Worm (Caenorhabditis elegans) whole organism, L1 larva: ENCODE results near the gene col-168.

Experiments
- C16A3.4 ChIP-seq: fragments of 150-350 bp; optimal IDR thresholded peaks from 2 replicates; lab custom pipeline; 2014; ENCODE audit warnings: missing biosample characterization, missing genetic modification characterization
- C34B4.2 ChIP-seq: sonication (generic microtip); optimal IDR thresholded peaks from 2 replicates; lab custom pipeline; 2017; ENCODE audit warnings: mild to moderate bottlenecking, missing genetic modification characterization, missing compliant biosample characterization
- F16B12.6 ChIP-seq: fragments of 150-350 bp; optimal IDR thresholded peaks from 2 replicates; lab custom pipeline; 2014; ENCODE audit warnings: missing biosample characterization, missing genetic modification characterization
- aha-1 ChIP-seq: fragments of 150-350 bp; optimal IDR thresholded peaks from 2 replicates; lab custom pipeline; 2014; ENCODE audit warnings: missing biosample characterization, missing genetic modification characterization
- aly-2 ChIP-seq: fragments of 150-350 bp; optimal IDR thresholded peaks from 2 replicates; lab custom pipeline; 2014; ENCODE audit warnings: missing biosample characterization, missing genetic modification characterization
- ama-1 ChIP-seq: fragments of 150-350 bp; optimal IDR thresholded peaks from 2 replicates; lab custom pipeline; 2014
- ceh-82 ChIP-seq, 3 experiments: fragments of 150-350 bp in 1 of 3; sonication (generic microtip) in 2 of 3; optimal IDR thresholded peaks; 2 replicates each; lab custom pipeline; 2014 to 2017; ENCODE audit warnings: missing biosample characterization in 3 of 3, missing genetic modification characterization in 3 of 3
- ceh-88 ChIP-seq: fragments of 200-800 bp; sonication (Bioruptor generic); IDR thresholded peaks from 2 replicates; pipeline ENCODE4 v1.3.6; 2022; ENCODE audit warnings: missing genetic modification characterization, missing compliant biosample characterization
- ces-1 ChIP-seq: fragments of 150-350 bp; optimal IDR thresholded peaks from 2 replicates; lab custom pipeline; 2014; ENCODE audit warnings: missing biosample characterization, missing genetic modification reagents, missing genetic modification characterization
- dpl-1 ChIP-seq, 3 experiments: fragments of 150-350 bp in 2 of 3; sonication (generic microtip) in 1 of 3; optimal IDR thresholded peaks; 2 replicates each; lab custom pipeline; 2014 to 2017; ENCODE audit warnings: missing biosample characterization in 3 of 3, missing genetic modification characterization in 3 of 3, missing genetic modification reagents in 3 of 3
- efl-1 ChIP-seq, 4 experiments: fragments of 150-350 bp; optimal IDR thresholded peaks in 3 of 4; peaks in 1 of 4; 1 replicate in 1 of 4; 2 replicates in 3 of 4; lab custom pipeline; 2014; ENCODE audit warnings: missing biosample characterization in 2 of 4, missing genetic modification characterization in 2 of 4, missing genetic modification reagents in 2 of 4
- efl-3 ChIP-seq: fragments of 200-800 bp; sonication (Bioruptor generic); optimal IDR thresholded peaks from 2 replicates; lab custom pipeline; 2018; ENCODE audit warnings: mild to moderate bottlenecking, missing genetic modification characterization, missing compliant biosample characterization
- egl-13 ChIP-seq: sonication (generic microtip); optimal IDR thresholded peaks from 2 replicates; lab custom pipeline; 2016; ENCODE audit warnings: missing genotype, missing genetic modification reagents, missing genetic modification characterization, missing compliant biosample characterization
- egl-27 ChIP-seq, 2 experiments: fragments of 150-350 bp in 1 of 2; sonication (generic microtip); optimal IDR thresholded peaks; 3 replicates each; lab custom pipeline; 2017 to 2018; ENCODE audit warnings: missing biosample characterization in 2 of 2, missing genetic modification characterization in 2 of 2, missing genetic modification reagents in 2 of 2
- elt-3 ChIP-seq, 6 experiments: fragments of 150-350 bp in 1 of 6; sonication (generic microtip); optimal IDR thresholded peaks; 2 replicates each; lab custom pipeline; 2017 to 2018; ENCODE audit warnings: missing biosample characterization in 6 of 6, missing genetic modification characterization in 6 of 6, inconsistent platforms in 1 of 6
- ets-5 ChIP-seq: fragments of 200-800 bp; sonication (Bioruptor generic); IDR thresholded peaks from 2 replicates; pipeline ENCODE4 v1.3.6; 2022; ENCODE audit warnings: missing genetic modification characterization, missing compliant biosample characterization
- fkh-8 ChIP-seq: sonication (generic microtip); optimal IDR thresholded peaks from 2 replicates; lab custom pipeline; 2016; ENCODE audit warnings: mild to moderate bottlenecking, missing genetic modification characterization, missing compliant biosample characterization
- grh-1 ChIP-seq: fragments of 200-800 bp; sonication (Bioruptor generic); IDR thresholded peaks from 2 replicates; pipeline ENCODE4 v1.3.6; 2022; ENCODE audit warnings: missing genetic modification reagents, missing genetic modification characterization, missing compliant biosample characterization
- hpl-2 ChIP-seq: fragments of 150-350 bp; optimal IDR thresholded peaks from 2 replicates; lab custom pipeline; 2014; ENCODE audit warnings: missing biosample characterization, missing genetic modification reagents, missing genetic modification characterization
- irx-1 ChIP-seq: sonication (generic microtip); optimal IDR thresholded peaks from 2 replicates; lab custom pipeline; 2016; ENCODE audit warnings: missing genetic modification characterization, missing compliant biosample characterization
- isw-1 ChIP-seq: fragments of 200-800 bp; sonication (Bioruptor generic); IDR thresholded peaks from 2 replicates; pipeline ENCODE4 v1.3.6; 2022; ENCODE audit warnings: missing genetic modification characterization, missing compliant biosample characterization
- lin-14 ChIP-seq: fragments of 200-800 bp; sonication (Bioruptor generic); optimal IDR thresholded peaks from 2 replicates; lab custom pipeline; 2018; ENCODE audit warnings: mild to moderate bottlenecking, missing genetic modification characterization, moderate library complexity, missing compliant biosample characterization
- lin-15B ChIP-seq: fragments of 150-350 bp; sonication (generic microtip); optimal IDR thresholded peaks from 3 replicates; lab custom pipeline; 2014; ENCODE audit warnings: missing biosample characterization, missing genetic modification characterization
- lin-39 ChIP-seq: fragments of 150-350 bp; optimal IDR thresholded peaks from 2 replicates; lab custom pipeline; 2014; ENCODE audit warnings: missing biosample characterization, missing genetic modification reagents, missing genetic modification characterization
- lsy-2 ChIP-seq, 2 experiments: fragments of 150-350 bp; optimal IDR thresholded peaks; 2 replicates each; lab custom pipeline; 2014; ENCODE audit warnings: missing biosample characterization in 2 of 2, missing genetic modification characterization in 2 of 2
- mab-9 ChIP-seq: fragments of 200-800 bp; sonication (Bioruptor generic); IDR thresholded peaks from 2 replicates; pipeline ENCODE4 v1.3.6; 2022; ENCODE audit warnings: missing genetic modification reagents, missing genetic modification characterization, missing compliant biosample characterization
- mef-2 ChIP-seq: fragments of 150-350 bp; optimal IDR thresholded peaks from 2 replicates; lab custom pipeline; 2014; ENCODE audit warnings: missing biosample characterization, missing genetic modification characterization
- mep-1 ChIP-seq: fragments of 150-350 bp; optimal IDR thresholded peaks from 2 replicates; lab custom pipeline; 2014; ENCODE audit warnings: missing biosample characterization, missing genetic modification characterization
- nhr-12 ChIP-seq: sonication (generic microtip); optimal IDR thresholded peaks from 2 replicates; lab custom pipeline; 2017; ENCODE audit warnings: missing biosample characterization, missing genetic modification characterization
- nhr-237 ChIP-seq: fragments of 150-350 bp; optimal IDR thresholded peaks from 2 replicates; lab custom pipeline; 2014; ENCODE audit warnings: missing biosample characterization, missing genetic modification characterization
- nhr-28 ChIP-seq: fragments of 150-350 bp; optimal IDR thresholded peaks from 2 replicates; lab custom pipeline; 2014; ENCODE audit warnings: missing biosample characterization, missing genetic modification characterization
- nhr-47 ChIP-seq: sonication (generic microtip); optimal IDR thresholded peaks from 2 replicates; lab custom pipeline; 2016; ENCODE audit warnings: mild to moderate bottlenecking, missing genetic modification characterization, moderate library complexity, missing compliant biosample characterization
- nhr-71 ChIP-seq: sonication (generic microtip); optimal IDR thresholded peaks from 2 replicates; lab custom pipeline; 2016; ENCODE audit warnings: mild to moderate bottlenecking, missing genetic modification characterization, moderate library complexity, missing compliant biosample characterization
- nhr-77 ChIP-seq: fragments of 150-350 bp; optimal IDR thresholded peaks from 2 replicates; lab custom pipeline; 2014; ENCODE audit warnings: missing biosample characterization, missing genetic modification characterization
- nhr-84 ChIP-seq: sonication (generic microtip); optimal IDR thresholded peaks from 2 replicates; lab custom pipeline; 2017; ENCODE audit warnings: missing biosample characterization, missing genetic modification characterization
- nhr-85 ChIP-seq: sonication (generic microtip); peaks from one replicate; lab custom pipeline; 2016; ENCODE audit warnings: missing genetic modification characterization, inconsistent platforms, missing compliant biosample characterization
- pax-3 ChIP-seq: fragments of 200-800 bp; sonication (Bioruptor generic); optimal IDR thresholded peaks from 2 replicates; lab custom pipeline; 2018; ENCODE audit warnings: mild to moderate bottlenecking, missing genetic modification characterization, moderate library complexity, missing compliant biosample characterization
- rnt-1 ChIP-seq: sonication (generic microtip); optimal IDR thresholded peaks from 2 replicates; lab custom pipeline; 2016; ENCODE audit warnings: mild to moderate bottlenecking, missing genetic modification characterization, moderate library complexity, missing compliant biosample characterization
- snpc-4 ChIP-seq: fragments of 150-350 bp; optimal IDR thresholded peaks from 2 replicates; lab custom pipeline; 2014; ENCODE audit warnings: missing biosample characterization, missing genetic modification characterization
- snu-23 ChIP-seq: sonication (generic microtip); optimal IDR thresholded peaks from 2 replicates; lab custom pipeline; 2016; ENCODE audit warnings: missing genetic modification characterization, missing compliant biosample characterization
- sox-4 ChIP-seq: sonication (generic microtip); optimal IDR thresholded peaks from 2 replicates; lab custom pipeline; 2016; ENCODE audit warnings: missing genetic modification characterization, missing compliant biosample characterization
- swsn-7 ChIP-seq: sonication (generic microtip); optimal IDR thresholded peaks from 2 replicates; lab custom pipeline; 2016; ENCODE audit warnings: missing genetic modification characterization, missing compliant biosample characterization
- tbx-2 ChIP-seq: sonication (generic microtip); optimal IDR thresholded peaks from 2 replicates; lab custom pipeline; 2016; ENCODE audit warnings: missing genetic modification characterization, missing compliant biosample characterization
- unc-130 ChIP-seq: fragments of 150-350 bp; optimal IDR thresholded peaks from 2 replicates; lab custom pipeline; 2017; ENCODE audit warnings: missing biosample characterization, missing genetic modification characterization, inconsistent platforms
- unc-30 ChIP-seq: sonication (generic microtip); optimal IDR thresholded peaks from 2 replicates; lab custom pipeline; 2017; ENCODE audit warnings: missing biosample characterization, missing genetic modification characterization
- unc-62 ChIP-seq: fragments of 150-350 bp; optimal IDR thresholded peaks from 2 replicates; lab custom pipeline; 2014; ENCODE audit warnings: missing biosample characterization, missing genetic modification reagents, missing genetic modification characterization
- unc-86 ChIP-seq: sonication (generic microtip); optimal IDR thresholded peaks from 2 replicates; lab custom pipeline; 2016; ENCODE audit warnings: missing genetic modification characterization, missing compliant biosample characterization
- unc-98 ChIP-seq: fragments of 200-800 bp; sonication (Bioruptor generic); IDR thresholded peaks from 2 replicates; pipeline ENCODE4 v1.3.6; 2022; ENCODE audit warnings: missing genetic modification characterization, missing compliant biosample characterization
- xbp-1 ChIP-seq: sonication (generic microtip); optimal IDR thresholded peaks from 2 replicates; lab custom pipeline; 2016; ENCODE audit warnings: missing genetic modification characterization, missing compliant biosample characterization
- zag-1 ChIP-seq: fragments of 150-350 bp; optimal IDR thresholded peaks from 2 replicates; lab custom pipeline; 2014; ENCODE audit warnings: missing biosample characterization, missing genetic modification characterization
- zip-4 ChIP-seq: fragments of 200-800 bp; sonication (Bioruptor generic); optimal IDR thresholded peaks from 2 replicates; lab custom pipeline; 2018; ENCODE audit warnings: mild to moderate bottlenecking, missing genetic modification characterization, moderate library complexity, missing compliant biosample characterization
- ztf-11 ChIP-seq, 2 experiments: sonication (generic microtip); optimal IDR thresholded peaks; 2 replicates each; lab custom pipeline; 2016 to 2017; ENCODE audit warnings: missing genetic modification characterization in 2 of 2, missing biosample characterization in 1 of 2, missing compliant biosample characterization in 1 of 2

col-168 gene

DNA sequence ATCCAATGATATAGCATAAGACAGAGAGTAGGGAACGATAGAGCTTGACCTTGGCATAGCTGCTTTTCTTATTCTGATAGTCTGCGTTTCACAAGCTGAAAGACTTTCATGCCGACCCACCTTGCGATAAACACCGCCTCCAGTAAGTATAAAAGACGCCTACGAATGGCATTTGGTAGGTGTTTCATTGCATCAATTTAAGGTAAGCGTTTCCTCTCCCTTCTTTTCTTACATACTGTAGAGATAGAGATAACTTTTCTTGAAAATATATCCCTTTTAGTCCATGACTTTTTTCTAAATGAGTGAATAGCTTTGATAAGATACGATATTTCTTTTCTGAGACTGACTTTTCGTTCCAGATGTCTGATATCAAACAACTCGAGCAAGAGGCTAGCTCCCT lies 3.1 kb upstream of the col-168 start, which contains the start of gene col-167:
col-167 (plus strand) TSS at position 360 of the 400 bp plus-strand sequence.
- no peak for TF ChIP-seq nhr-84
- no peak for TF ChIP-seq unc-98 (GFP tag; lab: Robert Waterston, UW)
- no peak for TF ChIP-seq ces-1 (GFP tag; lab: Kevin White, UChicago)
- no peak for TF ChIP-seq rnt-1 (tag; lab: Kevin White, UChicago)
- no peak for TF ChIP-seq unc-62
- no peak for TF ChIP-seq lsy-2 (tag; optimal IDR thresholded peaks at IDR 0.05; lab: Kevin White, UChicago)
- no peak for TF ChIP-seq sox-4 (tag; lab: Kevin White, UChicago)
- no peak for TF ChIP-seq aha-1 (tag; lab: Kevin White, UChicago)
- no peak for TF ChIP-seq zag-1 (tag; lab: Kevin White, UChicago)
- TF ChIP-seq snpc-4 (tag; lab: Kevin White, UChicago), result no peak
- no peak for TF ChIP-seq swsn-7 (tag; lab: Kevin White, UChicago)
- TF ChIP-seq nhr-77, result no peak
- TF ChIP-seq nhr-85 (tag; lab: Kevin White, UChicago), result peak; percentile 86
- TF ChIP-seq nhr-47, result no peak
- TF ChIP-seq C16A3.4 (tag; lab: Kevin White, UChicago), result no peak
- no peak for TF ChIP-seq egl-13
- TF ChIP-seq unc-86 (tag; lab: Kevin White, UChicago), result no peak
- TF ChIP-seq elt-3 (tag; optimal IDR thresholded peaks at IDR 0.05; lab: Kevin White, UChicago), result peak in 3 of 6 experiments; percentile 41 to 47 (median 44)
- TF ChIP-seq mep-1 (tag; lab: Kevin White, UChicago), result no peak
- no peak for TF ChIP-seq dpl-1 (GFP tag; optimal IDR thresholded peaks at IDR 0.05; lab: Kevin White, UChicago)
- 0 out of 2 replicates have a peak, but pooled peaks have one; percentile 12 for TF ChIP-seq grh-1
- TF ChIP-seq efl-3 (GFP tag; lab: Kevin White, UChicago), result no peak
- TF ChIP-seq nhr-12 (tag; lab: Kevin White, UChicago), result no peak
- peak; percentile 7 for TF ChIP-seq tbx-2 (tag; lab: Kevin White, UChicago)
- TF ChIP-seq lin-14 (GFP tag; lab: Kevin White, UChicago), result peak; percentile 9
- TF ChIP-seq fkh-8 (tag; lab: Kevin White, UChicago), result no peak
- TF ChIP-seq ceh-88 (GFP tag; lab: Robert Waterston, UW), result no peak
- no peak for TF ChIP-seq hpl-2 (GFP tag; lab: Kevin White, UChicago)
- TF ChIP-seq nhr-28 (tag; lab: Kevin White, UChicago), result no peak
- TF ChIP-seq egl-27 (tag; optimal IDR thresholded peaks at IDR 0.05; lab: Kevin White, UChicago), result no peak
- TF ChIP-seq isw-1 (GFP tag; lab: Robert Waterston, UW), result no peak
- no peak for TF ChIP-seq xbp-1 (tag; lab: Kevin White, UChicago)
- no peak for TF ChIP-seq ets-5 (GFP tag; lab: Robert Waterston, UW)
- no peak for TF ChIP-seq ceh-82 (tag; optimal IDR thresholded peaks at IDR 0.05; lab: Kevin White, UChicago)
- TF ChIP-seq nhr-237 (tag; lab: Kevin White, UChicago), result no peak
- no peak for TF ChIP-seq ztf-11 (tag; optimal IDR thresholded peaks at IDR 0.05; lab: Kevin White, UChicago)
- TF ChIP-seq C34B4.2, result no peak
- no peak for TF ChIP-seq pax-3 (tag; lab: Kevin White, UChicago)
- TF ChIP-seq zip-4, result no peak
- no peak for TF ChIP-seq lin-15B (tag; lab: Kevin White, UChicago)
- no peak for TF ChIP-seq aly-2 (tag; lab: Kevin White, UChicago)
- no peak for TF ChIP-seq unc-130 (tag; lab: Kevin White, UChicago)
- no peak for TF ChIP-seq mab-9
- no peak for TF ChIP-seq efl-1 (optimal IDR thresholded peaks at IDR 0.05; lab: Kevin White, UChicago)
- TF ChIP-seq efl-1 (GFP tag; optimal IDR thresholded peaks at IDR 0.05 in 1 of 2; lab: Kevin White, UChicago), result no peak
- no peak for TF ChIP-seq irx-1 (tag; lab: Kevin White, UChicago)
- TF ChIP-seq nhr-71 (tag; lab: Kevin White, UChicago), result peak; percentile 13
- no peak for TF ChIP-seq mef-2 (tag; lab: Kevin White, UChicago)
- no peak for TF ChIP-seq lin-39 (tag; lab: Kevin White, UChicago)
- peak; percentile 11 for TF ChIP-seq snu-23
- TF ChIP-seq ama-1 (lab: Kevin White, UChicago), result no peak
- TF ChIP-seq F16B12.6 (tag; lab: Kevin White, UChicago), result no peak
- no peak for TF ChIP-seq unc-30 (tag; lab: Kevin White, UChicago)
